Worm (Caenorhabditis elegans): ENCODE measurements around the gene nadk-1.

- no peak for TF ChIP-seq dao-5 (tag; optimal IDR thresholded peaks at IDR 0.05)
- no peak for TF ChIP-seq him-1 (tag; optimal IDR thresholded peaks at IDR 0.05)
- no peak for TF ChIP-seq W03F9.2 (tag; optimal IDR thresholded peaks at IDR 0.05)
These were observed 26.6 kb upstream of the nadk-1 start, which contains the start of gene Y77E11A.23 for ce11 chrIV:1430261-1430660.

Measured in whole organism, L4/young adult.